Fruit fly (Drosophila melanogaster) whole organism, embryonic: Measurements from ENCODE around the gene Tom40.

Experiments
- Ada2b ChIP-seq: fragments of 200-800 bp; sonication (Bioruptor generic); IDR thresholded peaks from 2 replicates; pipeline ENCODE4 v1.3.6; 2022; ENCODE audit warnings: missing biosample characterization, missing genetic modification characterization
- Adf1 ChIP-seq: fragments of 200-800 bp; sonication (Bioruptor generic); IDR thresholded peaks from 2 replicates; pipeline ENCODE4 v1.3.6; 2022; ENCODE audit warnings: missing biosample characterization, missing genetic modification characterization
- B-H1 ChIP-seq: fragments of 200-800 bp; sonication (Bioruptor generic); IDR thresholded peaks from 3 replicates; pipeline ENCODE4 v1.3.6; 2022; ENCODE audit warnings: missing biosample characterization, missing genetic modification characterization
- C15 ChIP-seq: fragments of 200-800 bp; sonication (Bioruptor generic); IDR thresholded peaks from 3 replicates; pipeline ENCODE4 v1.3.6; 2022; ENCODE audit warnings: missing biosample characterization, missing genetic modification characterization
- CG10654 ChIP-seq: fragments of 200-800 bp; sonication (Bioruptor generic); optimal IDR thresholded peaks from 2 replicates; lab custom pipeline; 2016; ENCODE audit warnings: missing biosample characterization, missing genetic modification characterization
- CG1233 ChIP-seq: fragments of 200-800 bp; sonication (Bioruptor generic); optimal IDR thresholded peaks from 4 replicates; lab custom pipeline; 2018; ENCODE audit warnings: missing biosample characterization, mild to moderate bottlenecking, missing genetic modification characterization
- CG15269 ChIP-seq: fragments of 200-800 bp; sonication (Bioruptor generic); optimal IDR thresholded peaks from 2 replicates; lab custom pipeline; 2018; ENCODE audit warnings: missing biosample characterization, mild to moderate bottlenecking, missing genetic modification characterization, moderate library complexity
- CG1529 ChIP-seq: fragments of 200-800 bp; sonication (Bioruptor generic); optimal IDR thresholded peaks from 3 replicates; lab custom pipeline; 2018; ENCODE audit warnings: missing biosample characterization, missing genetic modification characterization
- CG1602 ChIP-seq: fragments of 200-800 bp; sonication (Bioruptor generic); optimal IDR thresholded peaks from 3 replicates; lab custom pipeline; 2016; ENCODE audit warnings: missing biosample characterization, missing genetic modification characterization
- CG16815 ChIP-seq: fragments of 200-800 bp; sonication (Bioruptor generic); optimal IDR thresholded peaks from 3 replicates; lab custom pipeline; 2017; ENCODE audit warnings: missing biosample characterization, mild to moderate bottlenecking, missing genetic modification characterization
- CG1832 ChIP-seq: fragments of 200-800 bp; sonication (Bioruptor generic); optimal IDR thresholded peaks from 2 replicates; lab custom pipeline; 2017; ENCODE audit warnings: missing biosample characterization, mild to moderate bottlenecking, missing genetic modification characterization, inconsistent platforms
- CG2875 ChIP-seq: fragments of 200-800 bp; sonication (Bioruptor generic); optimal IDR thresholded peaks from 2 replicates; lab custom pipeline; 2017; ENCODE audit warnings: missing biosample characterization, mild to moderate bottlenecking, missing genetic modification characterization, missing genetic modification reagents
- CG31224 ChIP-seq: fragments of 200-800 bp; sonication (Bioruptor generic); IDR thresholded peaks from 2 replicates; pipeline ENCODE4 v1.3.6; 2022; ENCODE audit warnings: missing biosample characterization, missing genetic modification characterization
- CG31441 ChIP-seq: fragments of 200-800 bp; sonication (Bioruptor generic); IDR thresholded peaks from 2 replicates; pipeline ENCODE4 v1.3.6; 2022; ENCODE audit warnings: missing biosample characterization, missing genetic modification characterization
- CG32532 ChIP-seq: fragments of 200-800 bp; sonication (Bioruptor generic); IDR thresholded peaks from 2 replicates; pipeline ENCODE4 v1.3.6; 2022; ENCODE audit warnings: missing biosample characterization, missing genetic modification characterization
- CG32767 ChIP-seq: fragments of 200-800 bp; sonication (Bioruptor generic); IDR thresholded peaks from 2 replicates; pipeline ENCODE4 v1.3.6; 2022; ENCODE audit warnings: missing biosample characterization, missing genetic modification characterization
- CG3281 ChIP-seq: fragments of 200-800 bp; sonication (Bioruptor generic); optimal IDR thresholded peaks from 3 replicates; lab custom pipeline; 2017; ENCODE audit warnings: missing biosample characterization, mild to moderate bottlenecking, missing genetic modification characterization
- CG33557 ChIP-seq: fragments of 200-800 bp; sonication (Bioruptor generic); optimal IDR thresholded peaks from 2 replicates; lab custom pipeline; 2019; ENCODE audit warnings: missing biosample characterization, mild to moderate bottlenecking, missing genetic modification characterization, moderate library complexity
- CG4404 ChIP-seq: fragments of 200-800 bp; sonication (Bioruptor generic); IDR thresholded peaks from 2 replicates; pipeline ENCODE4 v1.3.6; 2022; ENCODE audit warnings: missing biosample characterization, missing genetic modification characterization
- CG6765 ChIP-seq: fragments of 200-800 bp; sonication (Bioruptor generic); optimal IDR thresholded peaks from 3 replicates; lab custom pipeline; 2017; ENCODE audit warnings: missing biosample characterization, mild to moderate bottlenecking, missing genetic modification characterization
- CG6854 ChIP-seq: fragments of 200-800 bp; sonication (Bioruptor generic); optimal IDR thresholded peaks from 3 replicates; lab custom pipeline; 2017; ENCODE audit warnings: missing biosample characterization, mild to moderate bottlenecking, missing genetic modification characterization
- CG7357 ChIP-seq: fragments of 200-800 bp; sonication (Bioruptor generic); IDR thresholded peaks from 3 replicates; pipeline ENCODE4 v1.3.6; 2022; ENCODE audit warnings: missing biosample characterization, missing genetic modification characterization
- Camta ChIP-seq: fragments of 200-800 bp; sonication (Bioruptor generic); optimal IDR thresholded peaks from 2 replicates; lab custom pipeline; 2016; ENCODE audit warnings: missing biosample characterization, missing genetic modification characterization
- Dek ChIP-seq: fragments of 200-800 bp; sonication (Bioruptor generic); optimal IDR thresholded peaks from 3 replicates; lab custom pipeline; 2019; ENCODE audit warnings: missing biosample characterization, mild to moderate bottlenecking, missing genetic modification characterization, moderate library complexity
- Doc3 ChIP-seq: fragments of 200-800 bp; sonication (Bioruptor generic); IDR thresholded peaks from 3 replicates; pipeline ENCODE4 v1.3.6; 2022; ENCODE audit warnings: missing biosample characterization, missing genetic modification characterization; ENCODE audit not compliant: partially characterized antibody
- H2.0 ChIP-seq: fragments of 200-800 bp; sonication (Bioruptor generic); IDR thresholded peaks from 2 replicates; pipeline ENCODE4 v1.3.6; 2022; ENCODE audit warnings: missing biosample characterization, missing genetic modification characterization
- Meics ChIP-seq: fragments of 200-800 bp; sonication (Bioruptor generic); optimal IDR thresholded peaks from 2 replicates; lab custom pipeline; 2017; ENCODE audit warnings: missing biosample characterization, mild to moderate bottlenecking, missing genetic modification characterization
- Rfx ChIP-seq: fragments of 200-800 bp; sonication (Bioruptor generic); IDR thresholded peaks from 2 replicates; pipeline ENCODE4 v1.3.6; 2022; ENCODE audit warnings: missing biosample characterization, missing genetic modification characterization
- Sry-β ChIP-seq: fragments of 200-800 bp; sonication (Bioruptor generic); optimal IDR thresholded peaks from 2 replicates; lab custom pipeline; 2018; ENCODE audit warnings: missing biosample characterization, mild to moderate bottlenecking, missing genetic modification characterization, moderate library complexity
- Sry-δ ChIP-seq: fragments of 200-800 bp; sonication (Bioruptor generic); optimal IDR thresholded peaks from 2 replicates; lab custom pipeline; 2016; ENCODE audit warnings: missing biosample characterization, missing genetic modification characterization
- chinmo ChIP-seq: fragments of 200-800 bp; sonication (Bioruptor generic); IDR thresholded peaks from 4 replicates; pipeline ENCODE4 v1.3.6; 2022; ENCODE audit warnings: missing biosample characterization, missing genetic modification characterization; ENCODE audit not compliant: partially characterized antibody
- dimm ChIP-seq: fragments of 200-800 bp; sonication (Bioruptor generic); IDR thresholded peaks from 2 replicates; pipeline ENCODE4 v1.3.6; 2022; ENCODE audit warnings: missing biosample characterization, missing genetic modification characterization
- dmrt99B ChIP-seq: fragments of 200-800 bp; sonication (Bioruptor generic); optimal IDR thresholded peaks from 2 replicates; lab custom pipeline; 2018; ENCODE audit warnings: missing biosample characterization, mild to moderate bottlenecking, missing genetic modification characterization, moderate library complexity
- en ChIP-seq: fragments of 200-800 bp; sonication (Bioruptor generic); optimal IDR thresholded peaks from 2 replicates; lab custom pipeline; 2016; ENCODE audit warnings: missing biosample characterization, missing genetic modification characterization
- ewg ChIP-seq: fragments of 200-800 bp; sonication (Bioruptor generic); optimal IDR thresholded peaks from 3 replicates; lab custom pipeline; 2017; ENCODE audit warnings: mild to moderate bottlenecking, missing biosample characterization, missing genetic modification reagents, missing genetic modification characterization
- gsb-n ChIP-seq: fragments of 200-800 bp; sonication (Bioruptor generic); optimal IDR thresholded peaks from 3 replicates; lab custom pipeline; 2018; ENCODE audit warnings: missing biosample characterization, mild to moderate bottlenecking, missing genetic modification characterization
- hbn ChIP-seq: fragments of 200-800 bp; sonication (Bioruptor generic); IDR thresholded peaks from 2 replicates; pipeline ENCODE4 v1.3.6; 2022; ENCODE audit warnings: missing biosample characterization, missing genetic modification characterization; ENCODE audit not compliant: partially characterized antibody
- kah ChIP-seq: fragments of 200-800 bp; sonication (Bioruptor generic); optimal IDR thresholded peaks from 2 replicates; lab custom pipeline; 2018; ENCODE audit warnings: missing biosample characterization, mild to moderate bottlenecking, missing genetic modification characterization
- kay ChIP-seq: fragments of 200-800 bp; sonication (Bioruptor generic); optimal IDR thresholded peaks from 2 replicates; lab custom pipeline; 2016; ENCODE audit warnings: missing biosample characterization, missing genetic modification characterization
- lov ChIP-seq, 2 experiments: fragments of 200-800 bp in 1 of 2; fragments of >200 bp in 1 of 2; sonication (Bioruptor generic) in 1 of 2; IDR thresholded peaks in 1 of 2; optimal IDR thresholded peaks in 1 of 2; 2 replicates in 1 of 2; 3 replicates in 1 of 2; pipeline versions ENCODE4 v1.3.6 to Lab custom; 2017 to 2022; ENCODE audit warnings: missing biosample characterization in 1 of 2, missing genetic modification characterization in 1 of 2
- nerfin-2 ChIP-seq: fragments of 200-800 bp; sonication (Bioruptor generic); IDR thresholded peaks from 2 replicates; pipeline ENCODE4 v1.3.6; 2022; ENCODE audit warnings: missing biosample characterization, missing genetic modification characterization; ENCODE audit not compliant: partially characterized antibody
- org-1 ChIP-seq: fragments of 200-800 bp; sonication (Bioruptor generic); optimal IDR thresholded peaks from 2 replicates; lab custom pipeline; 2017; ENCODE audit warnings: missing biosample characterization, missing genetic modification characterization
- sd ChIP-seq: fragments of 200-800 bp; sonication (Bioruptor generic); optimal IDR thresholded peaks from 3 replicates; lab custom pipeline; 2018; ENCODE audit warnings: missing biosample characterization, mild to moderate bottlenecking, missing genetic modification characterization, moderate library complexity
- sens-2 ChIP-seq: fragments of 200-800 bp; sonication (Bioruptor generic); IDR thresholded peaks from 2 replicates; pipeline ENCODE4 v1.3.6; 2022; ENCODE audit warnings: missing biosample characterization, missing genetic modification characterization
- tin ChIP-seq: fragments of 200-800 bp; sonication (Bioruptor generic); optimal IDR thresholded peaks from 3 replicates; lab custom pipeline; 2016; ENCODE audit warnings: missing biosample characterization, missing genetic modification characterization
- tna ChIP-seq: fragments of 200-800 bp; sonication (Bioruptor generic); IDR thresholded peaks from 2 replicates; pipeline ENCODE4 v1.3.6; 2022; ENCODE audit warnings: missing biosample characterization, missing genetic modification characterization; ENCODE audit not compliant: partially characterized antibody
- vnd ChIP-seq: fragments of 200-800 bp; sonication (Bioruptor generic); IDR thresholded peaks from 3 replicates; pipeline ENCODE4 v1.3.6; 2022; ENCODE audit warnings: missing biosample characterization, missing genetic modification characterization; ENCODE audit not compliant: partially characterized antibody
- vvl ChIP-seq: fragments of 200-800 bp; sonication (Bioruptor generic); IDR thresholded peaks from 2 replicates; pipeline ENCODE4 v1.3.6; 2022; ENCODE audit warnings: missing biosample characterization, missing genetic modification characterization
- zen2 ChIP-seq: fragments of 200-800 bp; sonication (Bioruptor generic); IDR thresholded peaks from 3 replicates; pipeline ENCODE4 v1.3.6; 2022; ENCODE audit warnings: missing biosample characterization, missing genetic modification characterization; ENCODE audit not compliant: partially characterized antibody

Gene Tom40

DNA sequence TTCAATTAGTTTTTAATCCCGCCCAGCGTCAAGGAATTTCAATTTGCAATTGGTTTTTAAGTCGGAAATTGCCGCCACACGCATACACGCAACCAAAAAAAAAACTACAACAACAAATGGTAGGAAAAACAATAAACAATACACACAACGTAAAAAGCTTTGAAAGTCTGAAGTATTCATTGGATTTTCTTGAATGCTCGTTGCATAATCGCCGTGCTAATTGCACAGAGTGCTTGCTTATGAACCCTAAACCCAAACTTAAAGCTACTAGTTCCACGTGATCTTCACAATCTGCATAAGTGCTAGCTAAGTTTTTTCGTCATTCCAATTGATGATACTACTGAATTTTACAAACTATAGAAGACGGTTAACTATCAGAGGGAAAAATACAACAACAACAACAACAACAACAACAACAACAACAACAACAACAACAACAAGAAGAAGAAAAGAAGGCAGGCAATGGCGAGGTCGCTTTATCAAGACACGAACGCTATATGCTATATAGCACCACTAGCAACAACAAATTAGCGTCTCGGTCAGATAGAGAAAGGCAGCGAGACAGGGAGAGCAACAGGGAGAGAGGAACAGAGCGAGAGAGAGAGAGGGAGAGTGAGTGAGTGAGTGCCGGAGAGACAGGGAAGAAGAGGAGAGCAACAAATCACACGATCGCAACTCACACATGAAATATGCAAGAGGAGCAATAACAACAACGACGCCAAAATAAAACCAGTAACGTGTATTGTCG, 34.4 kb upstream of the Tom40 start:
- TF ChIP-seq CG2875 (no peak), CG33557 (GFP tag; lab: Kevin White, UChicago) (no peak), dmrt99B (tag; lab: Kevin White, UChicago) (no peak), ewg (GFP tag; lab: Kevin White, UChicago) (no peak), sd (tag; lab: Kevin White, UChicago) (peak; percentile 19), CG7357 (GFP tag; lab: Robert Waterston, UW) (no peak), nerfin-2 (GFP tag; lab: Robert Waterston, UW) (no peak), C15 (GFP tag; lab: Robert Waterston, UW) (no peak), tin (no peak), tna (GFP tag; lab: Robert Waterston, UW) (no peak), lov (optimal IDR thresholded peaks at IDR 0.05; lab: Kevin White, UChicago) (no peak), lov (GFP tag; IDR thresholded peaks at IDR 0.05; lab: Robert Waterston, UW) (0 out of 3 replicates have a peak, but pooled peaks have one; percentile 44), CG1529 (GFP tag; lab: Kevin White, UChicago) (no peak), vvl (GFP tag; lab: Robert Waterston, UW) (peak; percentile 77), zen2 (GFP tag; lab: Robert Waterston, UW) (no peak), CG16815 (GFP tag; lab: Kevin White, UChicago) (no peak), CG6854 (no peak), CG32767 (GFP tag; lab: Robert Waterston, UW) (no peak), chinmo (0 out of 4 replicates have a peak, but pooled peaks have one; percentile 52), B-H1 (no peak), hbn (GFP tag; lab: Robert Waterston, UW) (no peak), kah (GFP tag; lab: Kevin White, UChicago) (no peak), CG4404 (no peak), Sry-β (no peak), vnd (no peak), CG15269 (tag; lab: Kevin White, UChicago) (no peak), Meics (GFP tag; lab: Kevin White, UChicago) (no peak), org-1 (GFP tag; lab: Kevin White, UChicago) (no peak), Camta (GFP tag; lab: Kevin White, UChicago) (no peak), CG1602 (GFP tag; lab: Kevin White, UChicago) (no peak), CG31441 (no peak), kay (GFP tag; lab: Kevin White, UChicago) (no peak), en (GFP tag; lab: Kevin White, UChicago) (no peak), Dek (tag; lab: Kevin White, UChicago) (no peak), CG6765 (GFP tag; lab: Kevin White, UChicago) (no peak), CG10654 (GFP tag; lab: Kevin White, UChicago) (no peak), Doc3 (no peak), CG1832 (peak; percentile 88), sens-2 (GFP tag; lab: Robert Waterston, UW) (no peak), Sry-δ (no peak), gsb-n (tag; lab: Kevin White, UChicago) (no peak), CG32532 (GFP tag; lab: Robert Waterston, UW) (peak; percentile 65; the same call in 1 of the 2 replicates), Ada2b (GFP tag; lab: Robert Waterston, UW) (no peak), CG3281 (GFP tag; lab: Kevin White, UChicago) (no peak), Adf1 (GFP tag; lab: Robert Waterston, UW) (no peak; the same call in 1 of the 2 replicates), dimm (no peak), H2.0 (GFP tag; lab: Robert Waterston, UW) (no peak), CG31224 (GFP tag; lab: Robert Waterston, UW) (no peak), CG1233 (GFP tag; lab: Kevin White, UChicago) (no peak), Rfx (GFP tag; lab: Robert Waterston, UW) (peak; percentile 49; the same call in 1 of the 2 replicates)
